Worm (Caenorhabditis elegans) whole organism, young adult: ENCODE measurements around the gene pinn-1.

ENCODE experiments used
- B0261.1 ChIP-seq: sonication (generic microtip); optimal IDR thresholded peaks from 2 replicates; lab custom pipeline; 2016; ENCODE audit warnings: mild to moderate bottlenecking, missing genetic modification characterization, moderate library complexity, missing compliant biosample characterization
- B0336.3 ChIP-seq: fragments of 200-800 bp; sonication (Bioruptor generic); IDR thresholded peaks from 2 replicates; pipeline ENCODE4 v1.3.6; 2022; ENCODE audit warnings: missing genetic modification characterization, missing compliant biosample characterization
- D2030.7 ChIP-seq: fragments of 200-800 bp; sonication (Bioruptor generic); IDR thresholded peaks from 2 replicates; pipeline ENCODE4 v1.3.6; 2022; ENCODE audit warnings: missing genetic modification reagents, missing genetic modification characterization, missing compliant biosample characterization
- F33H1.4 ChIP-seq: fragments of 200-800 bp; sonication (Bioruptor generic); IDR thresholded peaks from 2 replicates; pipeline ENCODE4 v1.3.6; 2022; ENCODE audit warnings: missing genetic modification reagents, missing genetic modification characterization, missing compliant biosample characterization
- K11D2.4 ChIP-seq: fragments of 200-800 bp; sonication (Bioruptor generic); IDR thresholded peaks from 2 replicates; pipeline ENCODE4 v1.3.6; 2022; ENCODE audit warnings: missing genetic modification reagents, missing genetic modification characterization, missing compliant biosample characterization
- Y53G8AR.9 ChIP-seq: fragments of 200-800 bp; sonication (Bioruptor generic); conservative IDR thresholded peaks from 2 replicates; pipeline ENCODE4 v1.3.6; 2022; ENCODE audit warnings: missing genetic modification reagents, missing genetic modification characterization, missing compliant biosample characterization
- Y56A3A.18 ChIP-seq: fragments of 200-800 bp; sonication (Bioruptor generic); IDR thresholded peaks from 2 replicates; pipeline ENCODE4 v1.3.6; 2022; ENCODE audit warnings: missing genetic modification reagents, missing genetic modification characterization, missing compliant biosample characterization
- Y79H2A.3 ChIP-seq: fragments of 200-800 bp; sonication (Bioruptor generic); conservative IDR thresholded peaks from 2 replicates; pipeline ENCODE4 v1.3.6; 2022; ENCODE audit warnings: missing genetic modification reagents, missing genetic modification characterization, missing compliant biosample characterization
- ZK185.1 ChIP-seq: sonication (generic microtip); optimal IDR thresholded peaks from 2 replicates; lab custom pipeline; 2016; ENCODE audit warnings: mild to moderate bottlenecking, missing genetic modification characterization, missing compliant biosample characterization; ENCODE audit not compliant: poor library complexity, severe bottlenecking
- ama-1 ChIP-seq, 3 experiments: fragments of 150-350 bp in 1 of 3; sonication (generic microtip) in 2 of 3; optimal IDR thresholded peaks; 2 replicates each; lab custom pipeline; 2014 to 2018; ENCODE audit warnings: missing biosample characterization in 2 of 3, missing genetic modification characterization in 2 of 3, missing genetic modification reagents in 2 of 3
- aptf-3 ChIP-seq: fragments of 200-800 bp; sonication (Bioruptor generic); IDR thresholded peaks from 2 replicates; pipeline ENCODE4 v1.3.6; 2022; ENCODE audit warnings: missing genetic modification characterization, missing compliant biosample characterization
- attf-3 ChIP-seq: fragments of 200-800 bp; sonication (Bioruptor generic); conservative IDR thresholded peaks from 2 replicates; pipeline ENCODE4 v1.3.6; 2022; ENCODE audit warnings: missing genetic modification reagents, missing genetic modification characterization, missing compliant biosample characterization
- attf-5 ChIP-seq: fragments of 200-800 bp; sonication (Bioruptor generic); optimal IDR thresholded peaks from 2 replicates; lab custom pipeline; 2018; ENCODE audit warnings: mild to moderate bottlenecking, missing genetic modification characterization, missing compliant biosample characterization
- ccch-3 ChIP-seq: fragments of 200-800 bp; sonication (Bioruptor generic); optimal IDR thresholded peaks from 2 replicates; lab custom pipeline; 2018; ENCODE audit warnings: mild to moderate bottlenecking, missing genetic modification characterization, missing compliant biosample characterization
- ceh-100 ChIP-seq: fragments of 200-800 bp; sonication (Bioruptor generic); IDR thresholded peaks from 2 replicates; pipeline ENCODE4 v1.3.6; 2022; ENCODE audit warnings: missing genetic modification reagents, missing genetic modification characterization, missing compliant biosample characterization
- ceh-58 ChIP-seq: fragments of 200-800 bp; sonication (Bioruptor generic); IDR thresholded peaks from 2 replicates; pipeline ENCODE4 v1.3.6; 2022; ENCODE audit warnings: missing genetic modification characterization, missing compliant biosample characterization
- ceh-91 ChIP-seq: fragments of 200-800 bp; sonication (Bioruptor generic); IDR thresholded peaks from 2 replicates; pipeline ENCODE4 v1.3.6; 2022; ENCODE audit warnings: missing genetic modification reagents, missing genetic modification characterization, missing compliant biosample characterization
- egrh-3 ChIP-seq: fragments of 200-800 bp; sonication (Bioruptor generic); IDR thresholded peaks from 2 replicates; pipeline ENCODE4 v1.3.6; 2022; ENCODE audit warnings: missing genetic modification reagents, missing genetic modification characterization, missing compliant biosample characterization
- hlh-12 ChIP-seq: sonication (generic microtip); optimal IDR thresholded peaks from 2 replicates; lab custom pipeline; 2016; ENCODE audit warnings: missing genetic modification characterization, missing compliant biosample characterization
- hlh-26 ChIP-seq: fragments of 200-800 bp; sonication (Bioruptor generic); conservative IDR thresholded peaks from 2 replicates; pipeline ENCODE4 v1.3.6; 2022; ENCODE audit warnings: missing genetic modification reagents, missing genetic modification characterization, missing compliant biosample characterization
- hmg-1.2 ChIP-seq: fragments of 200-800 bp; sonication (Bioruptor generic); IDR thresholded peaks from 2 replicates; pipeline ENCODE4 v1.3.6; 2022; ENCODE audit warnings: missing genetic modification reagents, missing genetic modification characterization, missing compliant biosample characterization
- lin-26 ChIP-seq: fragments of 200-800 bp; sonication (Bioruptor generic); IDR thresholded peaks from 2 replicates; pipeline ENCODE4 v1.3.6; 2022; ENCODE audit warnings: missing genetic modification reagents, missing genetic modification characterization, missing compliant biosample characterization
- lin-35 ChIP-seq, 3 experiments: fragments of 150-350 bp in 2 of 3; sonication (generic microtip) in 1 of 3; optimal IDR thresholded peaks; 2 replicates each; lab custom pipeline; 2014 to 2018; ENCODE audit warnings: missing biosample characterization in 3 of 3, missing genetic modification characterization in 3 of 3, missing genetic modification reagents in 3 of 3
- lin-54 ChIP-seq: fragments of 200-800 bp; sonication (Bioruptor generic); optimal IDR thresholded peaks from 2 replicates; lab custom pipeline; 2018; ENCODE audit warnings: mild to moderate bottlenecking, missing genetic modification characterization, missing compliant biosample characterization
- madf-10 ChIP-seq: sonication (generic microtip); optimal IDR thresholded peaks from 2 replicates; lab custom pipeline; 2016; ENCODE audit warnings: mild to moderate bottlenecking, missing genetic modification characterization, missing compliant biosample characterization
- madf-8 ChIP-seq: fragments of 200-800 bp; sonication (Bioruptor generic); conservative IDR thresholded peaks from 2 replicates; pipeline ENCODE4 v1.3.6; 2022; ENCODE audit warnings: missing genetic modification reagents, missing genetic modification characterization, missing compliant biosample characterization
- mel-28 ChIP-seq: sonication (generic microtip); optimal IDR thresholded peaks from 2 replicates; lab custom pipeline; 2016; ENCODE audit warnings: borderline replicate concordance, mild to moderate bottlenecking, missing genetic modification characterization, missing compliant biosample characterization
- nhr-179 ChIP-seq: sonication (generic microtip); optimal IDR thresholded peaks from 2 replicates; lab custom pipeline; 2016; ENCODE audit warnings: mild to moderate bottlenecking, missing genetic modification characterization, missing compliant biosample characterization
- nhr-27 ChIP-seq: fragments of 200-800 bp; sonication (Bioruptor generic); optimal IDR thresholded peaks from 2 replicates; lab custom pipeline; 2018; ENCODE audit warnings: mild to moderate bottlenecking, missing genetic modification characterization, moderate library complexity, missing compliant biosample characterization
- pha-4 ChIP-seq: fragments of 150-350 bp; sonication (generic microtip); optimal IDR thresholded peaks from 2 replicates; lab custom pipeline; 2014; ENCODE audit warnings: missing biosample characterization, missing genetic modification reagents, missing genetic modification characterization
- rec-8 ChIP-seq, 2 experiments: sonication (generic microtip); optimal IDR thresholded peaks; 2 replicates each; lab custom pipeline; 2016; ENCODE audit warnings: mild to moderate bottlenecking in 2 of 2, missing genetic modification characterization in 2 of 2, missing genetic modification reagents in 2 of 2, missing genotype in 2 of 2, missing biosample characterization in 1 of 2, missing compliant biosample characterization in 1 of 2, moderate library complexity in 1 of 2
- repo-1 ChIP-seq: sonication (generic microtip); optimal IDR thresholded peaks from 2 replicates; lab custom pipeline; 2017; ENCODE audit warnings: mild to moderate bottlenecking, missing genetic modification characterization, missing compliant biosample characterization
- sdz-38 ChIP-seq: sonication (generic microtip); optimal IDR thresholded peaks from 2 replicates; lab custom pipeline; 2016; ENCODE audit warnings: missing genotype, missing genetic modification characterization, missing compliant biosample characterization
- snpc-1.3 ChIP-seq: sonication (generic microtip); optimal IDR thresholded peaks from 2 replicates; lab custom pipeline; 2017; ENCODE audit warnings: missing genetic modification characterization, mild to moderate bottlenecking, missing compliant biosample characterization, antibody characterized with exemption, moderate library complexity, missing genotype, missing genetic modification reagents; ENCODE audit not compliant: insufficient read depth
- zfh-2 ChIP-seq: fragments of 200-800 bp; sonication (Bioruptor generic); conservative IDR thresholded peaks from 2 replicates; pipeline ENCODE4 v1.3.6; 2022; ENCODE audit warnings: missing genetic modification reagents, missing genetic modification characterization, missing compliant biosample characterization
- ztf-18 ChIP-seq: sonication (generic microtip); optimal IDR thresholded peaks from 2 replicates; lab custom pipeline; 2016; ENCODE audit warnings: missing genotype, mild to moderate bottlenecking, missing genetic modification characterization, missing compliant biosample characterization
- ztf-25 ChIP-seq: fragments of 200-800 bp; sonication (Bioruptor generic); IDR thresholded peaks from 2 replicates; pipeline ENCODE4 v1.3.6; 2022; ENCODE audit warnings: missing genetic modification reagents, missing genetic modification characterization, missing compliant biosample characterization

The pinn-1 gene

ce11 chrII:2903748-2904147 lies 14.9 kb upstream of the pinn-1 start:
- peak; percentile 97 for TF ChIP-seq egrh-3 (GFP tag; lab: Robert Waterston, UW)
- no peak for TF ChIP-seq attf-3 (GFP tag; lab: Robert Waterston, UW)
- no peak for TF ChIP-seq hlh-26 (GFP tag; lab: Robert Waterston, UW)
- peak; percentile 78; the same call in 1 of the 2 replicates for TF ChIP-seq zfh-2 (GFP tag; lab: Robert Waterston, UW)

ce11 chrII:2901158-2901557 lies 12.4 kb upstream of the pinn-1 start:
- TF ChIP-seq madf-10 (tag; lab: Kevin White, UChicago) (no peak), lin-26 (no peak), nhr-179 (tag; lab: Kevin White, UChicago) (no peak), D2030.7 (GFP tag; lab: Robert Waterston, UW) (no peak)
- TF ChIP-seq, all 124 proteins: peak for 0

- TF ChIP-seq Y56A3A.18 (GFP tag; lab: Robert Waterston, UW): no peak
- TF ChIP-seq, all 124 proteins: peak for 0
These were observed 11.4 kb upstream of the pinn-1 start, which contains the start of gene ubc-26 for ce11 chrII:2900248-2900647. Gene ubc-26, minus strand, starts transcription at chrII:2900348.

ce11 chrII:2894295-2894694 lies 5.5 kb upstream of the pinn-1 start, which contains the start of gene sqv-2:
Gene sqv-2, minus strand, starts transcription at chrII:2894395.
- no peak for TF ChIP-seq hlh-12 (tag; lab: Kevin White, UChicago)
- no peak for TF ChIP-seq snpc-1.3 (tag; lab: Kevin White, UChicago)
- no peak for TF ChIP-seq madf-10 (tag; lab: Kevin White, UChicago)
- no peak for TF ChIP-seq attf-3 (GFP tag; lab: Robert Waterston, UW)
- no peak for TF ChIP-seq hmg-1.2 (GFP tag; lab: Robert Waterston, UW)
- TF ChIP-seq ztf-25: no peak
- TF ChIP-seq Y53G8AR.9 (GFP tag; lab: Robert Waterston, UW): no peak
- no peak for TF ChIP-seq pha-4 (tag; lab: Kevin White, UChicago)
- no peak for TF ChIP-seq ceh-100 (GFP tag; lab: Robert Waterston, UW)
- TF ChIP-seq ZK185.1 (tag; lab: Kevin White, UChicago): no peak
- no peak for TF ChIP-seq lin-26
- TF ChIP-seq ceh-91 (GFP tag; lab: Robert Waterston, UW): no peak
- TF ChIP-seq lin-35 (GFP tag; optimal IDR thresholded peaks at IDR 0.05; lab: Kevin White, UChicago): no peak
- no peak for TF ChIP-seq attf-5 (GFP tag; lab: Kevin White, UChicago)
- TF ChIP-seq mel-28 (tag; lab: Kevin White, UChicago): no peak
- TF ChIP-seq repo-1 (tag; lab: Kevin White, UChicago): no peak

- TF ChIP-seq rec-8 (tag; optimal IDR thresholded peaks at IDR 0.05; lab: Kevin White, UChicago) (no peak), sdz-38 (tag; lab: Kevin White, UChicago) (no peak)
These were observed 3.0 kb downstream of the pinn-1 start for ce11 chrII:2885518-2886449.

- no peak for TF ChIP-seq K11D2.4 (GFP tag; lab: Robert Waterston, UW)
- no peak for TF ChIP-seq madf-8 (GFP tag; lab: Robert Waterston, UW)
- no peak for TF ChIP-seq lin-54 (GFP tag; lab: Kevin White, UChicago)
- TF ChIP-seq B0336.3 (GFP tag; lab: Robert Waterston, UW): no peak
- TF ChIP-seq lin-26: no peak
- no peak for TF ChIP-seq Y79H2A.3 (GFP tag; lab: Robert Waterston, UW)
- no peak for TF ChIP-seq F33H1.4 (GFP tag; lab: Robert Waterston, UW)
- TF ChIP-seq aptf-3: no peak
- no peak for TF ChIP-seq ztf-18
- TF ChIP-seq ama-1 (optimal IDR thresholded peaks at IDR 0.05; lab: Kevin White, UChicago): no peak
- TF ChIP-seq ama-1 (GFP tag; optimal IDR thresholded peaks at IDR 0.05; lab: Kevin White, UChicago): no peak
- TF ChIP-seq nhr-27: no peak
- no peak for TF ChIP-seq ceh-58 (GFP tag; lab: Robert Waterston, UW)
- no peak for TF ChIP-seq ccch-3
- TF ChIP-seq B0261.1 (tag; lab: Kevin White, UChicago): no peak
These were observed 4.0 kb downstream of the pinn-1 start, which contains the start of gene pigw-1 for ce11 chrII:2884810-2885209. Gene pigw-1, minus strand, starts transcription at chrII:2884910.
